Fruit fly (Drosophila melanogaster) whole organism, prepupa: ENCODE data around the gene ro.
A peak's percentile ranks its signal among the peaks of the same experiment; 100 is the strongest.

Experiments
- Blimp-1 ChIP-seq: fragments of 200-800 bp; sonication (Bioruptor generic); optimal IDR thresholded peaks from 3 replicates; lab custom pipeline; 2017; ENCODE audit warnings: missing biosample characterization, missing genetic modification characterization, mild to moderate bottlenecking, moderate library complexity, missing genetic modification reagents
- CG10631 ChIP-seq: fragments of 200-800 bp; sonication (Bioruptor generic); optimal IDR thresholded peaks from 2 replicates; lab custom pipeline; 2016; ENCODE audit warnings: missing biosample characterization, missing genetic modification characterization
- CG10669 ChIP-seq: fragments of 200-800 bp; sonication (Bioruptor generic); optimal IDR thresholded peaks from 3 replicates; lab custom pipeline; 2018; ENCODE audit warnings: missing biosample characterization, mild to moderate bottlenecking, missing genetic modification characterization, moderate library complexity
- CG11294 ChIP-seq: fragments of 200-800 bp; sonication (Bioruptor generic); IDR thresholded peaks from 2 replicates; pipeline ENCODE4 v1.3.6; 2022; ENCODE audit warnings: missing biosample characterization, missing genetic modification characterization
- CG11762 ChIP-seq: fragments of 200-800 bp; sonication (Bioruptor generic); optimal IDR thresholded peaks from 3 replicates; lab custom pipeline; 2016; ENCODE audit warnings: missing biosample characterization, missing genetic modification characterization; ENCODE audit not compliant: insufficient read depth
- CG11902 ChIP-seq: fragments of 200-800 bp; sonication (Bioruptor generic); optimal IDR thresholded peaks from 3 replicates; lab custom pipeline; 2016; ENCODE audit warnings: missing biosample characterization, missing genetic modification characterization
- CG15336 ChIP-seq: fragments of 200-800 bp; sonication (Bioruptor generic); IDR thresholded peaks from 2 replicates; pipeline ENCODE4 v1.3.6; 2022; ENCODE audit warnings: missing biosample characterization, missing genetic modification characterization
- CG1621 ChIP-seq: fragments of 200-800 bp; sonication (Bioruptor generic); optimal IDR thresholded peaks from 3 replicates; lab custom pipeline; 2018; ENCODE audit warnings: missing biosample characterization, mild to moderate bottlenecking, missing genetic modification characterization
- CG16779 ChIP-seq: fragments of 200-800 bp; sonication (Bioruptor generic); optimal IDR thresholded peaks from 3 replicates; lab custom pipeline; 2017; ENCODE audit warnings: missing biosample characterization, mild to moderate bottlenecking, missing genetic modification characterization
- CG3032 ChIP-seq: fragments of 200-800 bp; optimal IDR thresholded peaks from 2 replicates; lab custom pipeline; 2019; ENCODE audit warnings: missing biosample characterization, mild to moderate bottlenecking, missing genetic modification characterization, moderate library complexity
- CG31627 ChIP-seq: fragments of 200-800 bp; sonication (Bioruptor generic); optimal IDR thresholded peaks from 3 replicates; lab custom pipeline; 2016; ENCODE audit warnings: missing biosample characterization, missing genetic modification characterization
- CG32006 ChIP-seq: fragments of 200-800 bp; sonication (Bioruptor generic); optimal IDR thresholded peaks from 3 replicates; lab custom pipeline; 2017; ENCODE audit warnings: missing biosample characterization, mild to moderate bottlenecking, missing genetic modification characterization
- CG4318 ChIP-seq: fragments of 200-800 bp; sonication (Bioruptor generic); optimal IDR thresholded peaks from 3 replicates; lab custom pipeline; 2017; ENCODE audit warnings: missing biosample characterization, mild to moderate bottlenecking, missing genetic modification characterization
- CG6276 ChIP-seq: fragments of 200-800 bp; sonication (Bioruptor generic); optimal IDR thresholded peaks from 2 replicates; lab custom pipeline; 2017; ENCODE audit warnings: missing biosample characterization, mild to moderate bottlenecking, missing genetic modification characterization
- CG6792 ChIP-seq: fragments of 200-800 bp; sonication (Bioruptor generic); optimal IDR thresholded peaks from 3 replicates; lab custom pipeline; 2016; ENCODE audit warnings: missing biosample characterization, missing genetic modification characterization
- CG6808 ChIP-seq: fragments of 200-800 bp; sonication (Bioruptor generic); optimal IDR thresholded peaks from 3 replicates; lab custom pipeline; 2017; ENCODE audit warnings: missing biosample characterization, missing genetic modification characterization, mild to moderate bottlenecking, moderate library complexity, missing genetic modification reagents
- CG7368 ChIP-seq: fragments of 200-800 bp; sonication (Bioruptor generic); optimal IDR thresholded peaks from 3 replicates; lab custom pipeline; 2016; ENCODE audit warnings: missing biosample characterization, missing genetic modification characterization
- CG8319 ChIP-seq: fragments of 200-800 bp; sonication (Bioruptor generic); optimal IDR thresholded peaks from 3 replicates; lab custom pipeline; 2016; ENCODE audit warnings: missing biosample characterization, missing genetic modification characterization
- CG8632 ChIP-seq: fragments of 200-800 bp; sonication (Bioruptor generic); optimal IDR thresholded peaks from 3 replicates; lab custom pipeline; 2016; ENCODE audit warnings: missing biosample characterization, missing genetic modification characterization
- CG9139 ChIP-seq: fragments of 200-800 bp; sonication (Bioruptor generic); optimal IDR thresholded peaks from 3 replicates; lab custom pipeline; 2017; ENCODE audit warnings: missing biosample characterization, mild to moderate bottlenecking, missing genetic modification characterization
- Eip75B ChIP-seq: fragments of 200-800 bp; sonication (Bioruptor generic); optimal IDR thresholded peaks from 3 replicates; lab custom pipeline; 2016; ENCODE audit warnings: missing biosample characterization, missing genetic modification characterization
- Eip78C ChIP-seq: fragments of 200-800 bp; sonication (Bioruptor generic); peaks from one replicate; lab custom pipeline; 2016; ENCODE audit warnings: missing biosample characterization, missing genetic modification characterization
- Eip93F ChIP-seq: fragments of 200-800 bp; sonication (Bioruptor generic); optimal IDR thresholded peaks from 2 replicates; lab custom pipeline; 2016; ENCODE audit warnings: missing biosample characterization, mild to moderate bottlenecking, missing genetic modification characterization
- Ets21C ChIP-seq: fragments of 200-800 bp; sonication (Bioruptor generic); optimal IDR thresholded peaks from 3 replicates; lab custom pipeline; 2016; ENCODE audit warnings: missing biosample characterization, missing genetic modification characterization
- Hr38 ChIP-seq: sonication (Bioruptor generic); optimal IDR thresholded peaks from 2 replicates; lab custom pipeline; 2016; ENCODE audit warnings: missing biosample characterization, missing genetic modification characterization
- Hr39 ChIP-seq: fragments of 200-800 bp; sonication (Bioruptor generic); optimal IDR thresholded peaks from 2 replicates; lab custom pipeline; 2016; ENCODE audit warnings: missing biosample characterization, missing genetic modification characterization
- Hr4 ChIP-seq: fragments of 200-800 bp; sonication (Bioruptor generic); optimal IDR thresholded peaks from 3 replicates; lab custom pipeline; 2016; ENCODE audit warnings: missing biosample characterization, missing genetic modification characterization
- Lpt ChIP-seq: fragments of 200-800 bp; sonication (Bioruptor generic); optimal IDR thresholded peaks from 3 replicates; lab custom pipeline; 2016; ENCODE audit warnings: missing biosample characterization, missing genetic modification characterization
- Met ChIP-seq: fragments of 200-800 bp; sonication (Bioruptor generic); optimal IDR thresholded peaks from 3 replicates; lab custom pipeline; 2016; ENCODE audit warnings: missing biosample characterization, missing genetic modification characterization
- OdsH ChIP-seq: fragments of 200-800 bp; sonication (Bioruptor generic); optimal IDR thresholded peaks from 3 replicates; lab custom pipeline; 2016; ENCODE audit warnings: missing biosample characterization, missing genetic modification characterization
- Smox ChIP-seq: fragments of 200-800 bp; sonication (Bioruptor generic); optimal IDR thresholded peaks from 3 replicates; lab custom pipeline; 2016; ENCODE audit warnings: missing biosample characterization, missing genetic modification characterization
- Sox102F ChIP-seq: fragments of 200-800 bp; sonication (Bioruptor generic); optimal IDR thresholded peaks from 2 replicates; lab custom pipeline; 2016; ENCODE audit warnings: missing biosample characterization, mild to moderate bottlenecking, missing genetic modification characterization
- Sox14 ChIP-seq: fragments of 200-800 bp; sonication (Bioruptor generic); optimal IDR thresholded peaks from 3 replicates; lab custom pipeline; 2016; ENCODE audit warnings: missing biosample characterization, missing genetic modification characterization
- Sox15 ChIP-seq: fragments of 200-800 bp; sonication (Bioruptor generic); optimal IDR thresholded peaks from 3 replicates; lab custom pipeline; 2016; ENCODE audit warnings: missing biosample characterization, missing genetic modification characterization
- achi ChIP-seq: fragments of 200-800 bp; sonication (Bioruptor generic); optimal IDR thresholded peaks from 3 replicates; lab custom pipeline; 2016; ENCODE audit warnings: missing biosample characterization, missing genetic modification characterization
- acj6 ChIP-seq: fragments of 200-800 bp; sonication (Bioruptor generic); optimal IDR thresholded peaks from 3 replicates; lab custom pipeline; 2016; ENCODE audit warnings: missing biosample characterization, missing genetic modification characterization
- cyc ChIP-seq: fragments of 200-800 bp; sonication (Bioruptor generic); optimal IDR thresholded peaks from 3 replicates; lab custom pipeline; 2016; ENCODE audit warnings: missing biosample characterization, missing genetic modification characterization
- dac ChIP-seq: fragments of 200-800 bp; sonication (Bioruptor generic); optimal IDR thresholded peaks from 2 replicates; lab custom pipeline; 2017; ENCODE audit warnings: missing biosample characterization, mild to moderate bottlenecking, missing genetic modification characterization
- dsx ChIP-seq: fragments of 200-800 bp; optimal IDR thresholded peaks from 3 replicates; lab custom pipeline; 2019; ENCODE audit warnings: missing biosample characterization, mild to moderate bottlenecking, missing genetic modification characterization, moderate library complexity; ENCODE audit not compliant: poor library complexity, severe bottlenecking
- eg ChIP-seq: fragments of 200-800 bp; sonication (Bioruptor generic); IDR thresholded peaks from 3 replicates; pipeline ENCODE4 v1.3.6; 2022; ENCODE audit warnings: missing biosample characterization, missing genetic modification characterization
- esn ChIP-seq: fragments of 200-800 bp; sonication (Bioruptor generic); optimal IDR thresholded peaks from 2 replicates; lab custom pipeline; 2016; ENCODE audit warnings: missing biosample characterization, mild to moderate bottlenecking, missing genetic modification characterization, moderate library complexity
- fd59A ChIP-seq: fragments of 200-800 bp; sonication (Bioruptor generic); optimal IDR thresholded peaks from 2 replicates; lab custom pipeline; 2017; ENCODE audit warnings: missing biosample characterization, mild to moderate bottlenecking, missing genetic modification characterization, missing genetic modification reagents
- fd85E ChIP-seq: fragments of 200-800 bp; sonication (Bioruptor generic); optimal IDR thresholded peaks from 3 replicates; lab custom pipeline; 2016; ENCODE audit warnings: missing biosample characterization, missing genetic modification characterization
- fkh ChIP-seq: fragments of 200-800 bp; sonication (Bioruptor generic); optimal IDR thresholded peaks from 3 replicates; lab custom pipeline; 2017; ENCODE audit warnings: missing biosample characterization, mild to moderate bottlenecking, missing genetic modification characterization, moderate library complexity
- net ChIP-seq: fragments of 200-800 bp; sonication (Bioruptor generic); optimal IDR thresholded peaks from 3 replicates; lab custom pipeline; 2016; ENCODE audit warnings: missing biosample characterization, missing genetic modification characterization
- pdm3 ChIP-seq: fragments of 200-800 bp; sonication (Bioruptor generic); optimal IDR thresholded peaks from 3 replicates; lab custom pipeline; 2016; ENCODE audit warnings: missing biosample characterization, missing genetic modification characterization
- salr ChIP-seq, 2 experiments: fragments of 200-800 bp; sonication (Bioruptor generic); optimal IDR thresholded peaks; 3 replicates each; lab custom pipeline; 2016 to 2018; ENCODE audit warnings: missing biosample characterization in 2 of 2, missing genetic modification characterization in 2 of 2, mild to moderate bottlenecking in 1 of 2
- spab ChIP-seq: fragments of 200-800 bp; sonication (Bioruptor generic); optimal IDR thresholded peaks from 2 replicates; lab custom pipeline; 2017; ENCODE audit warnings: missing biosample characterization, mild to moderate bottlenecking, missing genetic modification characterization, missing genetic modification reagents
- ss ChIP-seq, 2 experiments: fragments of 200-800 bp; sonication (Bioruptor generic); optimal IDR thresholded peaks; 2 replicates in 1 of 2; 3 replicates in 1 of 2; lab custom pipeline; 2017 to 2018; ENCODE audit warnings: mild to moderate bottlenecking in 2 of 2, missing biosample characterization in 2 of 2, missing genetic modification characterization in 2 of 2, moderate library complexity in 1 of 2
- svp ChIP-seq: fragments of 200-800 bp; sonication (Bioruptor generic); peaks from one replicate; lab custom pipeline; 2016; ENCODE audit warnings: missing biosample characterization, missing genetic modification characterization
- vri ChIP-seq: fragments of 200-800 bp; sonication (Bioruptor generic); optimal IDR thresholded peaks from 3 replicates; lab custom pipeline; 2016; ENCODE audit warnings: missing biosample characterization, mild to moderate bottlenecking, missing genetic modification characterization

The ro gene

dm6 chr3R:26881121-26881895, at the start of gene ro, which contains the start of gene T48:
ro (minus strand) TSS chr3R:26881171.
T48 (plus strand) TSS chr3R:26881734.
- TF ChIP-seq CG31627 (GFP tag; lab: Kevin White, UChicago) = no peak
- peak; percentile 12 for TF ChIP-seq CG6808 (GFP tag; lab: Kevin White, UChicago)
- no peak for TF ChIP-seq CG8319 (GFP tag; lab: Kevin White, UChicago)
- TF ChIP-seq Eip93F (GFP tag; lab: Kevin White, UChicago) = no peak
- no peak for TF ChIP-seq ss (GFP tag; optimal IDR thresholded peaks at IDR 0.05; lab: Kevin White, UChicago)
- TF ChIP-seq Eip75B (GFP tag; lab: Kevin White, UChicago) = peak; percentile 6
- no peak for TF ChIP-seq Sox14
- no peak for TF ChIP-seq fd85E (GFP tag; lab: Kevin White, UChicago)
- no peak for TF ChIP-seq Hr4 (GFP tag; lab: Kevin White, UChicago)
- no peak for TF ChIP-seq Sox102F (GFP tag; lab: Kevin White, UChicago)
- no peak for TF ChIP-seq CG16779 (tag; lab: Kevin White, UChicago)
- no peak for TF ChIP-seq salr (GFP tag; optimal IDR thresholded peaks at IDR 0.05; lab: Kevin White, UChicago)
- no peak for TF ChIP-seq CG32006 (GFP tag; lab: Kevin White, UChicago)
- no peak for TF ChIP-seq fkh (GFP tag; lab: Kevin White, UChicago)
- no peak for TF ChIP-seq dac (GFP tag; lab: Kevin White, UChicago)
- no peak for TF ChIP-seq net
- TF ChIP-seq cyc = no peak
- no peak for TF ChIP-seq svp (GFP tag; lab: Kevin White, UChicago)
- no peak for TF ChIP-seq pdm3 (GFP tag; lab: Kevin White, UChicago)
- TF ChIP-seq dsx (GFP tag; lab: Kevin White, UChicago) = peak; percentile 11
- TF ChIP-seq CG9139 (GFP tag; lab: Kevin White, UChicago) = no peak
- TF ChIP-seq Eip78C (GFP tag; lab: Kevin White, UChicago) = peak; percentile 47
- TF ChIP-seq Hr39 = no peak
- no peak for TF ChIP-seq acj6
- TF ChIP-seq fd59A (GFP tag; lab: Kevin White, UChicago) = no peak
- TF ChIP-seq CG1621 = peak; percentile 11
- TF ChIP-seq OdsH (GFP tag; lab: Kevin White, UChicago) = no peak
- no peak for TF ChIP-seq CG11762 (GFP tag; lab: Kevin White, UChicago)
- peak; percentile 23 for TF ChIP-seq vri (GFP tag; lab: Kevin White, UChicago)
- TF ChIP-seq Ets21C (GFP tag; lab: Kevin White, UChicago) = no peak
- no peak for TF ChIP-seq Sox15 (GFP tag; lab: Kevin White, UChicago)
- TF ChIP-seq CG10669 (GFP tag; lab: Kevin White, UChicago) = no peak
- TF ChIP-seq Hr38 (GFP tag; lab: Kevin White, UChicago) = no peak
- TF ChIP-seq CG11294 (GFP tag; lab: Robert Waterston, UW) = no peak
- no peak for TF ChIP-seq CG6792 (GFP tag; lab: Kevin White, UChicago)
- no peak for TF ChIP-seq Smox
- TF ChIP-seq CG4318 (GFP tag; lab: Kevin White, UChicago) = no peak
- no peak for TF ChIP-seq CG3032 (tag; lab: Kevin White, UChicago)
- peak; percentile 32 for TF ChIP-seq esn (GFP tag; lab: Kevin White, UChicago)
- TF ChIP-seq CG6276 (GFP tag; lab: Kevin White, UChicago) = no peak
- no peak for TF ChIP-seq spab (GFP tag; lab: Kevin White, UChicago)
- no peak for TF ChIP-seq Lpt (GFP tag; lab: Kevin White, UChicago)
- no peak for TF ChIP-seq Blimp-1 (GFP tag; lab: Kevin White, UChicago)
- TF ChIP-seq CG8632 = no peak
- TF ChIP-seq CG10631 (GFP tag; lab: Kevin White, UChicago) = no peak
- TF ChIP-seq CG15336 = no peak
- no peak for TF ChIP-seq CG7368 (GFP tag; lab: Kevin White, UChicago)
- TF ChIP-seq CG11902 (GFP tag; lab: Kevin White, UChicago) = no peak
- no peak for TF ChIP-seq eg (GFP tag; lab: Robert Waterston, UW)
- no peak for TF ChIP-seq Met (GFP tag; lab: Kevin White, UChicago)
- TF ChIP-seq achi (GFP tag; lab: Kevin White, UChicago) = no peak
